Fruit fly (Drosophila melanogaster) S2 (cell line): ENCODE data around the gene pan.

ENCODE experiments used
- CG8478 ChIP-seq: fragments of >200 bp; optimal IDR thresholded peaks from 2 replicates; lab custom pipeline; 2018
- CTCF ChIP-seq, 2 experiments: fragments of >200 bp; optimal IDR thresholded peaks; 2 replicates each; lab custom pipeline; 2018

pan gene

DNA sequence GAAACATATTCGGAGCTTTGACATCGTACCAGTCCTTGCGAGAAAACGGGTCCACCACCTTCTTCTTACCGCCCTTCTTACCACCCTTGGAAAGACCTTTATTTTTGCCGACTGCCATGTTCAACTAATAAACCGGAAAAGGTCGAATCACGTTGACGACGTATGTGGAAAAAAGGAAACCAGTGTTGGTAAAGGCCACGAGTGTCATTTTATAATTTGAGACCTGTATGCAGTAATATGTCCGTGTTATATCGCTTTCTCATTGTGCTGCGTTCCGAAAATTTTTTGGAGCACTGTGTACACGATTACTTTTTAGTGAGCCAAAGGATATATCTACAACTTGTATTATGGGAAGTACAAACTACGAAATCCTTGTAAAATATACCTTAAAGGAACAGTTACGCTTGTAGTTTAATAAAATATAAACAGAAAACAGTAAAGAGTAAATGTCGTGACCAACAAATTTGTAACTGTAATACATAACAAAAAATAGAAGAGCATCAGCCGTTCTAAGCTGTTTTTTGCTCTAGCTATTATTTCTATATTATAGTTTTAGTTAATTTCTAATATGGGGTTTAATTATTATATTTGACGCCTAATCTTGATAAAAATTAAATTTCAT lies 2.0 kb upstream of the pan start, which contains the start of gene RpS3A:
Gene RpS3A, minus strand, starts transcription at position 145 of the 622 bp plus-strand sequence.
- no peak for TF ChIP-seq CG8478 (lab: Kevin White, UChicago)
- TF ChIP-seq CTCF (optimal IDR thresholded peaks at IDR 0.05; lab: Kevin White, UChicago), result peak; percentile 15 to 33

DNA sequence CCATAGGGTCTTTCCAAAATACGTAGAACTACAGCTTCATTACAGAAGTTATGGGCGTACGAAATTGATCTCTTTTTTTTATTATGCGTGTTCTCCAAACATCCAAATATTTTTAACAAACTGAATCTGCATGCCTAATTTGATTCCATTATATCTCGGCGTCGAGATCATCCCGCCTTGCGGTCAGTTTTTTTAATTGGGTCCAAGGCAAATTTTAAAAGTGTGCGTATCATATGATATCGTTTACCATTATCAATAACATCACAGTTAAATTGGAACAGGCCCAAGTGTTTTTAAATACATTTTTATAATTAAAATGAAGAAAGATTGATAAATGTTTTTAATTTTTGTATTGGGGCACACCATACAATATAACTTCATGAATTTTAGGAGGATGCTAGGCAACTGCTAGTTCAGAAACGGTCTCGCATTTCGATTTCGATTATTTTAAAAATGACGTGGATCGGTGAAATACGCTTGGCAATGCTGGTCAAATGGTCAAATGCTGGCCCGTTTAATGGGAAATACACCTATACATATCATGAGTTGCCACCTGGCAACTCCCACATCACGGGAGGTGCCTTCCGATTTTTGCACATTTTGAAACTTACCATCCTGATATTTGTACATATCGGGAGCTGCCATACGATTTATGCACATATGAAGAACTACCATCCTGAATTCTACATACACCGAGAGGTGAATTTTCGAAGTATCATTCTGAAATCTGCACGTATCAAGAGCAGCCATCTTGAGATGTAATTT lies 760 bp upstream of the pan start:
- TF ChIP-seq CTCF (optimal IDR thresholded peaks at IDR 0.05; lab: Kevin White, UChicago) (peak; percentile 82 to 90), CG8478 (lab: Kevin White, UChicago) (no peak)

DNA sequence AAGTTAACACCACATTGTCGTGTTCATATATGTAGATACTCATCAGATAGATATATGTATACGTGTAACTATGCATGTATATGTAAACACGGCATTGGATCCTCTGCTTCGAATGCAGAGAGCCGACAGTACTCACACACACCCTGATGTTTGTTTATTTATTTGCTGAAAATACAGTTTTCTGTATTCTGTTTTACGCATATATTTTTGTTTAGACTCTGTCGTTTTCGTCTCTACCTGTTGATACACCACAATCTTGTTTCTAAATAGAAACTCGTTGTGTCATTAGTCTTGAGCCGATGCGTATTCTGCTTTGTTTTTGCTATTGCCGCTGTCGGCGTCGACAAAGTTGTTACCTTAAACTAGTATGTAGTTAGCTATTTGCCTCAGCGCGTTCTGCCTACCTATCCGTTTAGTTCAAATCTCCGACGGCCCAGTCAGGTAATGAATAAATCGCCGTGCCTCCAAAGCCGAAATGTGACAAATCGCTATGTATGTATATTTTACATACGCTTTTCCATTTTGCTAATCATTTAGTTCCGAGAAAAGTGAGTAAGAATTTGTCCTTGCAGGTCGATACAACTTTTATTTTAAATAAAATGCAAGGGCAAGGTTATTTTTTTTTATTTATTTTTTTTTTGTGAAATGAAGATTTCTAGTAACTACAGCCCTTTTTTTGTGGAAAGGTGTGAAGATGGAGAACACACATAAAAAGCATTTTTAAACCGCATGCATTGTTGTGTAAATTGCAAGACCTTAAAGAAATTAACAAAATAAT lies 1.2 kb downstream of the pan start:
- no peak for TF ChIP-seq CTCF (optimal IDR thresholded peaks at IDR 0.05; lab: Kevin White, UChicago)
- TF ChIP-seq CG8478 (lab: Kevin White, UChicago), result no peak

DNA sequence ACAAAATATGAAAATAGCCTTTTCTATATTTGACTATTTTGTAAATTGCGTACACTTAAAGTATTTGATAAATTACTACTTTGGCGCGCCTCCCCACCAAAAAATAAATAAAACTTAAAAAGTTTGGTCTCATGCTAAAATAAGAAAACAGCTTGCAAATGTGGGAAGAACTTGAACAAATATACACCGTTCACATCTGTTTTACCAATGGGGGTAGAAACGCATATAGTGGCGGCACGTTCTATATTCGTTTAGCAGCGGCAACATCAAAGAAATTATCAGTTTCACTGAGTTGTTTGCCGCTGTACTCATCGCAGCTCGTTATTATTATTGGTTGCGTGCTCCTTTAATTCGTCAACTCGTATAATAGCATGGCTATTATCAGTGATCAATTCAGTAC lies 7.0 kb downstream of the pan start:
- TF ChIP-seq CTCF (optimal IDR thresholded peaks at IDR 0.05; lab: Kevin White, UChicago), result no peak
- no peak for TF ChIP-seq CG8478 (lab: Kevin White, UChicago)

DNA sequence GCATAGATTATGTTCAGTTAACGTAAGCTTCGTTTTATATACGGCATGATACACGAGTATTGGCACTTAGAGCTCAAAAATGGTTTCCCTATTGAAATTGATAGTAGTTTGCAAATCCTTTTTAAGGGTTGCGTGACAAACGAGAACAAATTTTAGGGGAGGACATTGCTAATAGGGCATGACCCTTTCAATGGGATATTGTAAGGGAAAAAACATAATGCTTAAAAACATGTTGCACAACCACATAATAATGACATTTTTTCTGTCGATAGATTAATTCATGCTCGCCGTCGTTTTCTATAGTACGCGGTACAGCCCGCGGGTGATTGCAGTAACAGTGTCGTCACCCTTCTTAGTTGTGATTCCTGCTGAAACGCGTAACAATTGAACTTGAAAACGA lies 15.7 kb downstream of the pan start:
- TF ChIP-seq CTCF (optimal IDR thresholded peaks at IDR 0.05; lab: Kevin White, UChicago) (no peak), CG8478 (lab: Kevin White, UChicago) (no peak)

DNA sequence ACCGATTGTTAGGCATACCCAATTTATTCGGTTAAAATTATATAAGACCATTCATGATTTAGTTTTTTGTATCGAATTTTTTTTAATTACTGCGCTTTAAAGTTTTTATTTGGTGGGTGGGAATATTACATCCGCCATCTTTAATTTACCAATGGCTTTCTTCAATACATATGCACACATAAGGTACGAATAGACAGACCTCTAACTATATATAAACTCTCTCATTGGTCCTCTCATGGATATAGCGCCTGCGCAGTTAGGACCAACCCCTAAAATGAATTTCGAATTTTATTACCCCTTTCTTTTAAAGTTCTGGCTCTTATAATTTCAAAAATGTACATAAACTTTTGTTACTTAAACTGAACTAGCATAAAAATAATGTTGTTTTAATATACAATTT lies 18.2 kb downstream of the pan start:
- TF ChIP-seq CG8478 (lab: Kevin White, UChicago), result no peak
- TF ChIP-seq CTCF (optimal IDR thresholded peaks at IDR 0.05; lab: Kevin White, UChicago), result no peak

DNA sequence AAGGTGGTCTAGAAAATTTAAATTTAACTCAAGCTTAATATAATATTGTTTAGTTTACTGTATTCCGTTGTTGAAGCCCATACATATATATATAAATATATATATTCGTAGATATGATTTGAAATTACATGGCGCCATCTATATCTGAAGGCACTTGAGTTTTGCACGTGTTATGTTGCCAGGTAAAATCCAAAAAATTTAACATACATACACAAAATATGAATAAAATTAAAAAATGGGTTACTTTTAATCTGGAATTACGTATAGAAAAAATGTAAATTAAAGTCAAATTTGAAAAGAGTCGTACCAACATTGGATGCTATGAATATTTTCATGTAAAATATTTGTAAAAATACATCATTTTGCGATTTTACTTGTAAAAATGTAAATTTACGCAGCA lies 20.6 kb downstream of the pan start:
- peak in 1 of 2 experiments; percentile 69 for TF ChIP-seq CTCF (optimal IDR thresholded peaks at IDR 0.05; lab: Kevin White, UChicago)
- no peak for TF ChIP-seq CG8478 (lab: Kevin White, UChicago)

DNA sequence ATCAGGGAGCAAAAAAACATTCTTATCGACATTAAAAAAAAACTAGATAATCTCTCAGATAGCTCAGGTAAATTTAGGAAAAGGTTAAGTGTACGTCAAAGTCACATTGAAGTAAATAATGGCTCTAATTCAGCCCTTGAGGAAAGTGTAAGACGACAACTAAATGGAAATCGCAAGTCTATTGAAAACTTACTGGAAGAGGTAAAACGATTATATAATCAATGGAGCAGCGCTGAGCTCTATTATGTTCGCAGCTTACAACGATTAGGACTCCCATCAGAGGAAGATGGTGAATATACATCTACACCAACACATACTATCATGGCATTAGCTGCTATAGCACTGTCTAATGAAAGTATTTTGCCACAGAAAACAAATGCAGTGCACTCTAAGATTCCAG lies 22.9 kb downstream of the pan start:
- TF ChIP-seq CG8478 (lab: Kevin White, UChicago) (no peak), CTCF (optimal IDR thresholded peaks at IDR 0.05; lab: Kevin White, UChicago) (no peak)

DNA sequence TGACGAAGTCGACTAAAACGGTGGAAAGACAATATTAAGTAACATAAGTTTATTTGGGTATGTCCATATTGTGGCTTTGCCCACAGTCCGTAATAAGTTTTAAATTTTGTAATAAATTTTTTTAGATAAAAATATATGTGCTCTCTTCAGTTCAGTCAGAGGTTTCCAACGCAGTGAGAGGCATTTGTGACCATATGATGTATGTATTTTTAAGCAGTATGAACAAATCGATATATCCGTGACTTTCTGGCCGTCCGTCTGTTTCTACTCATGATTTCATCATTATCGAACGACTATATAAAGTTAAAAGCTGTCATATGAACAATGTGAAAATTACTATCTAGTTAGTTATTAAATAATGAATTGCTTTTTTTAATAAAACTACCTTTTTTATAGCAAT lies 33.0 kb downstream of the pan start:
- no peak for TF ChIP-seq CG8478 (lab: Kevin White, UChicago)
- TF ChIP-seq CTCF (optimal IDR thresholded peaks at IDR 0.05; lab: Kevin White, UChicago), result no peak

DNA sequence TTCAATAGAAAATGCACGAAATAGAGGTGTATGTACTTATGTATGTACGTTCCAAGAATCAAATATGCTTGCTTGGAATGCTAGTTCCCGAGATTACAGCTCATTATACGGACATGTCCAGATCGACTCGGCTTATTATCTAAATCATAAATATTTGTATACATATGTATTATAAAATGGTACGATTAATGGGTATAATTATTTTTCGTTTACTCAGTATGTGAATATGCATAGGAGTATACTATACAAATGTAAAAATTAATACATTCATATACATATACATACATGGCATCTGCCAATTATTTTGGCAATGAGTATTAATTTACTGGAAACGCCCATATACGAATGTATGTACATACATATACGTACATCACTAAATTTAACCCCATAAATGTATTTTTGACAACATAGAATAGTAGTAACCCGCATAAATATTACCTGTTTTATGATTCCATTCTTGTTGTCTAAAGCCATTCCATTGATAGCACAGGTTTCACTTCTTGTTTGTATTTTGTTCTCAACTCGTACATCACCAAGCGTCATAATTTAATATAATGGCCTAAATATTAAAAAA lies 59.8 kb downstream of the pan start:
- TF ChIP-seq CG8478 (lab: Kevin White, UChicago), result no peak

DNA sequence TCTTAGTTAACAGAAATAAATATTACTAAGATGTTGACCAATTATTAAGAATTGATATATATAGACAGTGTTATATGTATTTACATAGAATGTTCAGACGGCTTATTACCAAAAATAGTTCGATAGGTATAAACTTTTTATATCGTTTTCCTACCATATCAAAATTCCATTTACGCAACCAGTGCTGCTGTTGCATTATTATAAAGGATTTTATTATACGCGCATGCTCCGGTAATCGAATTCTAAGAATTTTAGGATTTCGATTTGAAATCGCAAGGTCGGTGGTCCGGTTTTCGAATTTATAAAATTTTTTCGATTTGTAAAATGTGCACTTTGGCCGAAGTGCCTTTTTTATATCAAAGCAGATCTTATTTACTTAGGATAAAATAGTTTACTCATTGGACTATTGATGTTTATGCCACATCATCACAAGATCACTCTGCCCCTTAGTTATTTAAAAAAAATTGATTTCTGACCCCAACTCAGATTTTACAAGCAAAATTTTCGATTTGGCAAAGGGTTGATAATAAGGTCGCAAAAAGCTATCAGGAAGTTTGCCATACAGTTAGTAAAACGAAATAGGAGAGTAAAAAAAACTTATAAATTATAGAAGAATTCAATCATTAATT lies 60.6 kb downstream of the pan start, which contains the start of gene Ank:
Gene Ank, minus strand, starts transcription at position 206 of the 629 bp plus-strand sequence.
- TF ChIP-seq CTCF (optimal IDR thresholded peaks at IDR 0.05; lab: Kevin White, UChicago) (no peak), CG8478 (lab: Kevin White, UChicago) (no peak)

DNA sequence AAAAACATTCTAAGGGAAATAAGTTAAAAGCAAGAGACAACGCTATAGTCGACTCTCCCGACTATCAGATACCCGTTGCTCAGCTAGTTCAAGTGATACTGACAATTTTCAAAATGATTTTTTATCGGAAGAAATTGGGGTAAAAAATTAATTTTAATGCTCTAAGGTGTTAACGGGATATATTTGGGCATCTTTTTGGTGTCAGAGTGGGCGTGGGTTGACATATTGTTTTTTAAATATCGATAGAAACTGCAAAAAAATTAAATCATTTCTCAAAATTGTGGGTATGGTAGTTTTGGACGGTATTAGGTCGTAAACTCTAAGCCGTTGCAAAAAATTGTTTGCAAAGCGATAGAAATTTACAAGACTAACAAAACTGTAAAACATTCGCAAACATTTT lies 61.4 kb downstream of the pan start:
- TF ChIP-seq CTCF (optimal IDR thresholded peaks at IDR 0.05; lab: Kevin White, UChicago), result no peak
- TF ChIP-seq CG8478 (lab: Kevin White, UChicago), result no peak

DNA sequence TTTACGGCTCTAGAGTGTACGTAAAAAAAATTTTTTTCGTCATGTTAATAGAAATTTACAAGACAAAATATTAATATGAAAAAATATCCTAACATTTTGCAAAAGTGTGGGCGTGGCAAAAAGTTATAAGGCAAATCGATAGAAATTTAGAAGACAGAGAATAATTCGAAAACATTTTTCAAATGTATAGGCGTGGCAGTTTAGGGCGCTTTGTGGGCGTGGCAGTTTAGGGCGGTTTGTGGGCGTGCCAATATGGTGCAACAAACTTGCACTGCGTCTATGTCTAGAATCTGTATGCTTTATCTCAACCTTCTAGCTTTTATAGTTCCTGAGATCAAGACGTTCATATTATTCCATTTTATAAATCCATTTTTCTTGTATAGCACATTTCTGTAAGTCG lies 61.9 kb downstream of the pan start:
- TF ChIP-seq CG8478 (lab: Kevin White, UChicago) (no peak), CTCF (optimal IDR thresholded peaks at IDR 0.05; lab: Kevin White, UChicago) (no peak)

DNA sequence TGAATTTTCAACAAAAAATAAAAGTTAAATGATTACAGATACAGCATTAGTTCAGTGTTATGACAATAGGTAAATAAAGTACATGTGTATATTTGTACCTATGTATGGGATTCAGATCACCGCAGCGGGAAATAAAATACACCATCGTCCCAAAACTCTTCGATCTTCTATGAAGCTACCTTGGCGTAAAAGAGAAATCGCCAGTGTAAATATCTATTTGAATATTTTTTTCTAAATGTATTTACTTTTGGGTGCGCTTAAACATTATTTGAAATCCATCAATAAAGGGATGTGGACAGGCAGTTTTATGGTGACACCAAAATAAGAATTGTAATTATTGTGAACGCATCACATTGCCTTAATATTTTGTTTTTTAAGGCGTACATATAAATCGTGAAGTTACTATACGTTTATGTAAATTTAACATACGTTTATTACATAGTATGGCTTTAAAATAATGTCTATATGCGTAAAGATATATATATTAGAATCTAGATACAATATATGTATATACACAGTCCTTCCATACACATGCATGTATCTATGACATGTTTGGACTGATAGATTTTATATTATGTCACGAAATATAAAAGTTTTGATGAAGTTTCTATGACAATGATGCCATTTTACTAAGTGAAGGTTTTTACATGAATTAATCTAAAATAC lies 63.0 kb downstream of the pan start, which contains the start of gene anne:
Gene anne, plus strand, starts transcription at position 263 of the 666 bp plus-strand sequence.
- no peak for TF ChIP-seq CTCF (optimal IDR thresholded peaks at IDR 0.05; lab: Kevin White, UChicago)
- no peak for TF ChIP-seq CG8478 (lab: Kevin White, UChicago)
